Fruit fly (Drosophila melanogaster) S2 (cell line): ENCODE data around the gene btl.

Source experiments
- CG8478 ChIP-seq: fragments of >200 bp; optimal IDR thresholded peaks from 2 replicates; lab custom pipeline; 2018
- CTCF ChIP-seq, 2 experiments: fragments of >200 bp; optimal IDR thresholded peaks; 2 replicates each; lab custom pipeline; 2018

DNA sequence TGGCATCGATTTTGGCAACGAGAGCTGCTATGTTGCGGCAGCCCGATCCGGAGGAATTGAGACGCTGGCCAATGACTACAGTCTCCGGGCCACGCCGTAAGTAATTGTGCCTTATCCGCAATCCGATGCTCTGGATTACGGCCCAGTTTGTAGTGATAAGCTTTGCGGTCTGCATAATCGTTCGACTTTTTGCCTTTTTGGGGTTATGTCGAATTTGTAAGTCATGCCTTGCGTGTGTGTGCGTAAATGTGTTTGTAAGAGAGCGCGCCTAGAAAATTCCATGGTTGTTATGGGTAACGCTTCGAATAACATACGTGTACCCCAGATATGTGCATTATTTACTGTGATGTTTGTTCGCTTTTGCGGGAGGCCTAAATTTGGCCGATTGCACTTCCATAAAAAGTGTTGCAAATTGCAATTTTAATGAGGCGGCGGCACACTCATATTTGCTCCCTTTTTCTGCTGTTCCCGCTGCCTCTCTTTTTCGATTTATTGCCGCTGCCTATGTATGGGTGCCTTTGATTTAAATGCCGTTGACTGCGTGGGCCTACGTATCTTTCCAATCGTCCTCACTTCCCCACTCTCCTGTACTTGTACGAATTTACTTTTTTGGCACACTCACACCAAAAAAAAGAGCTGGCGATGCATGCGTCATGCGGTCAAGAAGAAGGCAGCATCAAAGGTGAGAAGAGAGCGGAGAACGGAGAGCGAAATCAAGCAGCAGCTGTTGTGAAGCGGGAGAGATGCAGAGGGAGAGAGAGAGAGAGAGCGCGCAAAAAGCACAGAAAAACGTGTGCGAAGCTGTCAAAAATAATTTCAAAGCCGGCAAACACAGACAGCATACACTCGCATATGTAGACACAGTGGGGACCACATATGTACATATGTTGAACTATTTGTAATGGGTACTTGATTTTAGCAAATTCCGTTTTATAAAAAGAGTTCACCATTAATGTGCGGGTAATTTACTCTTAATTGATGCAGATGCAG is 37.6 kb upstream of the btl start:
- TF ChIP-seq CTCF (optimal IDR thresholded peaks at IDR 0.05; lab: Kevin White, UChicago) (no peak), CG8478 (lab: Kevin White, UChicago) (no peak)
